Fruit fly (Drosophila melanogaster) whole organism, embryonic: ENCODE data around the gene CG44139.

ENCODE experiments used
- Ada2b ChIP-seq: fragments of 200-800 bp; sonication (Bioruptor generic); IDR thresholded peaks from 2 replicates; pipeline ENCODE4 v1.3.6; 2022; ENCODE audit warnings: missing biosample characterization, missing genetic modification characterization
- BtbVII ChIP-seq: fragments of 200-800 bp; sonication (Bioruptor generic); optimal IDR thresholded peaks from 3 replicates; lab custom pipeline; 2017; ENCODE audit warnings: missing biosample characterization, mild to moderate bottlenecking, missing genetic modification characterization
- CG10321 ChIP-seq: fragments of 200-800 bp; sonication (Bioruptor generic); IDR thresholded peaks from 2 replicates; pipeline ENCODE4 v1.3.6; 2022; ENCODE audit warnings: missing biosample characterization, missing genetic modification characterization
- CG10366 ChIP-seq: fragments of 200-800 bp; sonication (Bioruptor generic); IDR thresholded peaks from 2 replicates; pipeline ENCODE4 v1.3.6; 2022; ENCODE audit warnings: missing biosample characterization, missing genetic modification characterization
- CG11456 ChIP-seq: fragments of 200-800 bp; sonication (Bioruptor generic); IDR thresholded peaks from 3 replicates; pipeline ENCODE4 v1.3.6; 2022; ENCODE audit warnings: missing biosample characterization, missing genetic modification characterization
- CG12219 ChIP-seq: fragments of 200-800 bp; sonication (Bioruptor generic); optimal IDR thresholded peaks from 3 replicates; lab custom pipeline; 2018; ENCODE audit warnings: missing biosample characterization, mild to moderate bottlenecking, missing genetic modification characterization
- CG1233 ChIP-seq: fragments of 200-800 bp; sonication (Bioruptor generic); optimal IDR thresholded peaks from 4 replicates; lab custom pipeline; 2018; ENCODE audit warnings: missing biosample characterization, mild to moderate bottlenecking, missing genetic modification characterization
- CG13123 ChIP-seq: fragments of 200-800 bp; sonication (Bioruptor generic); optimal IDR thresholded peaks from 2 replicates; lab custom pipeline; 2016; ENCODE audit warnings: missing biosample characterization, missing genetic modification characterization
- CG13624 ChIP-seq: fragments of 200-800 bp; sonication (Bioruptor generic); optimal IDR thresholded peaks from 2 replicates; lab custom pipeline; 2016; ENCODE audit warnings: missing biosample characterization, missing genetic modification characterization
- CG13775 ChIP-seq: fragments of 200-800 bp; sonication (Bioruptor generic); optimal IDR thresholded peaks from 3 replicates; lab custom pipeline; 2017; ENCODE audit warnings: missing biosample characterization, mild to moderate bottlenecking, missing genetic modification characterization
- CG16863 ChIP-seq: fragments of 200-800 bp; sonication (Bioruptor generic); optimal IDR thresholded peaks from 3 replicates; lab custom pipeline; 2016; ENCODE audit warnings: missing biosample characterization, missing genetic modification characterization
- CG17385 ChIP-seq: fragments of 200-800 bp; sonication (Bioruptor generic); optimal IDR thresholded peaks from 3 replicates; lab custom pipeline; 2018; ENCODE audit warnings: missing biosample characterization, mild to moderate bottlenecking, missing genetic modification characterization
- CG18011 ChIP-seq: fragments of 200-800 bp; sonication (Bioruptor generic); optimal IDR thresholded peaks from 2 replicates; lab custom pipeline; 2017; ENCODE audit warnings: missing biosample characterization, missing genetic modification characterization, mild to moderate bottlenecking, moderate library complexity, missing genotype
- CG2120 ChIP-seq: fragments of 200-800 bp; sonication (Bioruptor generic); optimal IDR thresholded peaks from 3 replicates; lab custom pipeline; 2016; ENCODE audit warnings: missing biosample characterization, missing genetic modification characterization
- CG30403 ChIP-seq: fragments of 200-800 bp; sonication (Bioruptor generic); optimal IDR thresholded peaks from 3 replicates; lab custom pipeline; 2016; ENCODE audit warnings: missing biosample characterization, missing genetic modification characterization
- CG3163 ChIP-seq: fragments of 200-800 bp; sonication (Bioruptor generic); optimal IDR thresholded peaks from 3 replicates; lab custom pipeline; 2016; ENCODE audit warnings: missing biosample characterization, missing genetic modification characterization
- CG6254 ChIP-seq: fragments of 200-800 bp; sonication (Bioruptor generic); optimal IDR thresholded peaks from 3 replicates; lab custom pipeline; 2017; ENCODE audit warnings: mild to moderate bottlenecking, missing biosample characterization, missing genetic modification reagents, missing genetic modification characterization
- CG6854 ChIP-seq: fragments of 200-800 bp; sonication (Bioruptor generic); optimal IDR thresholded peaks from 3 replicates; lab custom pipeline; 2017; ENCODE audit warnings: missing biosample characterization, mild to moderate bottlenecking, missing genetic modification characterization
- CG8089 ChIP-seq: fragments of 200-800 bp; sonication (Bioruptor generic); optimal IDR thresholded peaks from 3 replicates; lab custom pipeline; 2016; ENCODE audit warnings: missing biosample characterization, missing genetic modification characterization
- CG8924 ChIP-seq: fragments of 200-800 bp; optimal IDR thresholded peaks from 3 replicates; lab custom pipeline; 2019; ENCODE audit warnings: missing biosample characterization, mild to moderate bottlenecking, missing genetic modification characterization, moderate library complexity
- Dll ChIP-seq: fragments of 200-800 bp; sonication (Bioruptor generic); IDR thresholded peaks from 4 replicates; pipeline ENCODE4 v1.3.6; 2022; ENCODE audit warnings: missing biosample characterization, missing genetic modification characterization; ENCODE audit not compliant: partially characterized antibody
- Dp ChIP-seq: fragments of 200-800 bp; sonication (Bioruptor generic); optimal IDR thresholded peaks from 2 replicates; lab custom pipeline; 2018; ENCODE audit warnings: missing biosample characterization, mild to moderate bottlenecking, missing genetic modification characterization, moderate library complexity
- GATAe ChIP-seq: fragments of 200-800 bp; sonication (Bioruptor generic); conservative IDR thresholded peaks from 2 replicates; pipeline ENCODE4 v1.3.6; 2022; ENCODE audit warnings: missing biosample characterization, missing genetic modification characterization
- H15 ChIP-seq: fragments of 200-800 bp; sonication (Bioruptor generic); IDR thresholded peaks from 3 replicates; pipeline ENCODE4 v1.3.6; 2022; ENCODE audit warnings: missing biosample characterization, missing genetic modification characterization
- HHEX ChIP-seq: fragments of 200-800 bp; sonication (Bioruptor generic); optimal IDR thresholded peaks from 3 replicates; lab custom pipeline; 2017; ENCODE audit warnings: missing biosample characterization, mild to moderate bottlenecking, missing genetic modification characterization, missing genetic modification reagents
- HLH3B ChIP-seq: fragments of 200-800 bp; sonication (Bioruptor generic); IDR thresholded peaks from 2 replicates; pipeline ENCODE4 v1.3.6; 2022; ENCODE audit warnings: missing biosample characterization, missing genetic modification characterization
- Hmx ChIP-seq: fragments of 200-800 bp; sonication (Bioruptor generic); optimal IDR thresholded peaks from 2 replicates; lab custom pipeline; 2016; ENCODE audit warnings: missing biosample characterization, missing genetic modification characterization
- Hr39 ChIP-seq: fragments of >200 bp; optimal IDR thresholded peaks from 2 replicates; lab custom pipeline; 2017
- MESR4 ChIP-seq: fragments of 200-800 bp; sonication (Bioruptor generic); optimal IDR thresholded peaks from 2 replicates; lab custom pipeline; 2018; ENCODE audit warnings: missing biosample characterization, mild to moderate bottlenecking, missing genetic modification characterization, moderate library complexity
- NK7.1 ChIP-seq: fragments of 200-800 bp; sonication (Bioruptor generic); optimal IDR thresholded peaks from 3 replicates; lab custom pipeline; 2016; ENCODE audit warnings: missing biosample characterization, missing genetic modification characterization
- Six4 ChIP-seq: fragments of 200-800 bp; sonication (Bioruptor generic); optimal IDR thresholded peaks from 2 replicates; lab custom pipeline; 2016; ENCODE audit warnings: missing biosample characterization, missing genetic modification characterization
- Tbp ChIP-seq: fragments of >200 bp; optimal IDR thresholded peaks from 2 replicates; lab custom pipeline; 2018; ENCODE audit warnings: missing biosample characterization, missing genetic modification characterization
- Usf ChIP-seq: fragments of 200-800 bp; sonication (Bioruptor generic); optimal IDR thresholded peaks from 2 replicates; lab custom pipeline; 2017; ENCODE audit warnings: missing genotype, missing biosample characterization, missing genetic modification characterization
- Xbp1 ChIP-seq: fragments of 200-800 bp; sonication (Bioruptor generic); optimal IDR thresholded peaks from 3 replicates; lab custom pipeline; 2016; ENCODE audit warnings: missing biosample characterization, mild to moderate bottlenecking, missing genetic modification characterization
- ab ChIP-seq: fragments of 200-800 bp; sonication (Bioruptor generic); optimal IDR thresholded peaks from 2 replicates; lab custom pipeline; 2016; ENCODE audit warnings: missing biosample characterization, missing genetic modification characterization
- aop ChIP-seq: fragments of 200-800 bp; sonication (Bioruptor generic); IDR thresholded peaks from 2 replicates; pipeline ENCODE4 v1.3.6; 2022; ENCODE audit warnings: missing biosample characterization, missing genetic modification characterization
- chinmo ChIP-seq: fragments of 200-800 bp; sonication (Bioruptor generic); IDR thresholded peaks from 4 replicates; pipeline ENCODE4 v1.3.6; 2022; ENCODE audit warnings: missing biosample characterization, missing genetic modification characterization; ENCODE audit not compliant: partially characterized antibody
- ci ChIP-seq: fragments of 200-800 bp; sonication (Bioruptor generic); IDR thresholded peaks from 3 replicates; pipeline ENCODE4 v1.3.6; 2022; ENCODE audit warnings: missing biosample characterization, missing genetic modification characterization
- dmrt11E ChIP-seq: fragments of 200-800 bp; sonication (Bioruptor generic); optimal IDR thresholded peaks from 3 replicates; lab custom pipeline; 2018; ENCODE audit warnings: missing biosample characterization, mild to moderate bottlenecking, missing genetic modification characterization, moderate library complexity
- eve ChIP-seq, 2 experiments: fragments of >200 bp; optimal IDR thresholded peaks; 2 replicates each; lab custom pipeline; 2017; ENCODE audit warnings: missing biosample characterization in 2 of 2, missing genetic modification characterization in 2 of 2
- exex ChIP-seq: fragments of 200-800 bp; sonication (Bioruptor generic); optimal IDR thresholded peaks from 4 replicates; lab custom pipeline; 2018; ENCODE audit warnings: missing biosample characterization, mild to moderate bottlenecking, missing genetic modification characterization, moderate library complexity
- gsb ChIP-seq: fragments of 200-800 bp; sonication (Bioruptor generic); IDR thresholded peaks from 2 replicates; pipeline ENCODE4 v1.3.6; 2022; ENCODE audit warnings: missing biosample characterization, missing genetic modification characterization
- gt ChIP-seq: fragments of 200-800 bp; sonication (Bioruptor generic); IDR thresholded peaks from 2 replicates; pipeline ENCODE4 v1.3.6; 2022; ENCODE audit warnings: missing biosample characterization, missing genetic modification characterization
- hb ChIP-seq: fragments of 200-800 bp; sonication (Bioruptor generic); IDR thresholded peaks from 3 replicates; pipeline ENCODE4 v1.3.6; 2022; ENCODE audit warnings: missing biosample characterization, missing genetic modification characterization; ENCODE audit not compliant: partially characterized antibody
- her ChIP-seq: fragments of 200-800 bp; sonication (Bioruptor generic); optimal IDR thresholded peaks from 2 replicates; lab custom pipeline; 2016; ENCODE audit warnings: missing biosample characterization, missing genetic modification characterization
- pum ChIP-seq: fragments of 200-800 bp; sonication (Bioruptor generic); optimal IDR thresholded peaks from 2 replicates; lab custom pipeline; 2016; ENCODE audit warnings: missing biosample characterization, missing genetic modification characterization
- schlank ChIP-seq: fragments of 200-800 bp; sonication (Bioruptor generic); optimal IDR thresholded peaks from 2 replicates; lab custom pipeline; 2018; ENCODE audit warnings: missing biosample characterization, mild to moderate bottlenecking, missing genetic modification characterization
- sens ChIP-seq: fragments of 200-800 bp; sonication (Bioruptor generic); peaks from one replicate; lab custom pipeline; 2016; ENCODE audit warnings: missing biosample characterization, missing genetic modification characterization
- sim ChIP-seq: fragments of 200-800 bp; sonication (Bioruptor generic); IDR thresholded peaks from 2 replicates; pipeline ENCODE4 v1.3.6; 2022; ENCODE audit warnings: missing biosample characterization, missing genetic modification characterization
- slbo ChIP-seq: fragments of 200-800 bp; sonication (Bioruptor generic); IDR thresholded peaks from 2 replicates; pipeline ENCODE4 v1.3.6; 2022; ENCODE audit warnings: missing biosample characterization, missing genetic modification characterization
- tgo ChIP-seq: fragments of 200-800 bp; sonication (Bioruptor generic); IDR thresholded peaks from 3 replicates; pipeline ENCODE4 v1.3.6; 2022; ENCODE audit warnings: missing biosample characterization, missing genetic modification characterization
- z ChIP-seq: fragments of 200-800 bp; sonication (Bioruptor generic); IDR thresholded peaks from 3 replicates; pipeline ENCODE4 v1.3.6; 2022; ENCODE audit warnings: missing biosample characterization, missing genetic modification characterization
- zfh2 ChIP-seq: fragments of 200-800 bp; sonication (Bioruptor generic); optimal IDR thresholded peaks from 2 replicates; lab custom pipeline; 2016; ENCODE audit warnings: missing biosample characterization, missing genetic modification characterization

CG44139 gene

DNA sequence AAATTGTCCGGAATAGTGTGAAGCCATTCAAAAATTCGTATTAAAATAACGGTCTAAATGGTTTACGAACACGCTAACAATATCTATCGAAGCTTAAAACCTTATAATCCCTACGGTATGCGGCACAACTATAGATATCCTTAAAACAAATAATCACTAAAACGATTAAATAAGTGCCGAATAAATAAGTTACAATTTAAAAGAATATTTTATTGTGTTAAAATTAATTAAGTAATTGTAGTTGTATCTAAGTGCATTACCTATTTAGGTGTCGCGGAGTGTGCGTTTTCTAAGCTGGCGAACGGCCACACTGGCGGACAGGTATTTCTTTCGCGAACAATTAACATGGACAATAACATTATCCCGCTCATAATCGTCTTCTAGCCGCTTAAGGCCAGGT, 43.8 kb upstream of the CG44139 start, which contains the start of gene Eogt (continued):
- TF ChIP-seq Ada2b (GFP tag; lab: Robert Waterston, UW) (peak; percentile 95), Usf (GFP tag; lab: Kevin White, UChicago) (peak; percentile 94), schlank (tag; lab: Kevin White, UChicago) (peak; percentile 78), Hr39 (no peak), H15 (GFP tag; lab: Robert Waterston, UW) (peak; percentile 95), Xbp1 (GFP tag; lab: Kevin White, UChicago) (peak; percentile 94), CG3163 (peak; percentile 32), Dp (GFP tag; lab: Kevin White, UChicago) (peak; percentile 28), CG8089 (peak; percentile 63), pum (peak; percentile 75), HHEX (GFP tag; lab: Kevin White, UChicago) (peak; percentile 80), CG17385 (peak; percentile 88), hb (GFP tag; lab: Robert Waterston, UW) (no peak), CG10366 (GFP tag; lab: Robert Waterston, UW) (peak; percentile 97), CG12219 (GFP tag; lab: Kevin White, UChicago) (peak; percentile 88), Dll (no peak), dmrt11E (peak; percentile 98), Six4 (GFP tag; lab: Kevin White, UChicago) (peak; percentile 79), NK7.1 (no peak), gt (GFP tag; lab: Robert Waterston, UW) (peak; percentile 92), CG6854 (GFP tag; lab: Kevin White, UChicago) (peak; percentile 51), slbo (peak; percentile 98), CG18011 (peak; percentile 86), tgo (GFP tag; lab: Robert Waterston, UW) (peak; percentile 97), zfh2 (peak; percentile 78), z (GFP tag; lab: Robert Waterston, UW) (peak; percentile 74; the same call in 2 of the 3 replicates), CG13123 (peak; percentile 88), CG10321 (GFP tag; lab: Robert Waterston, UW) (peak; percentile 80), ci (GFP tag; lab: Robert Waterston, UW) (peak; percentile 98), CG11456 (peak; percentile 96), CG1233 (peak; percentile 86), her (GFP tag; lab: Kevin White, UChicago) (no peak), CG6254 (GFP tag; lab: Kevin White, UChicago) (peak; percentile 78), Hmx (GFP tag; lab: Kevin White, UChicago) (peak; percentile 5), CG13775 (GFP tag; lab: Kevin White, UChicago) (peak; percentile 93), eve (GFP tag; optimal IDR thresholded peaks at IDR 0.05; lab: Kevin White, UChicago) (no peak), gsb (GFP tag; lab: Robert Waterston, UW) (peak; percentile 92), CG2120 (peak; percentile 93), sens (GFP tag; lab: Kevin White, UChicago) (peak; percentile 97), BtbVII (peak; percentile 67), Tbp (GFP tag; lab: Kevin White, UChicago) (no peak), MESR4 (GFP tag; lab: Kevin White, UChicago) (no peak), CG8924 (tag; lab: Kevin White, UChicago) (peak; percentile 94), ab (GFP tag; lab: Kevin White, UChicago) (peak; percentile 53), GATAe (GFP tag; lab: Robert Waterston, UW) (peak; percentile 82), sim (peak; percentile 92), HLH3B (GFP tag; lab: Robert Waterston, UW) (peak; percentile 96), CG30403 (GFP tag; lab: Kevin White, UChicago) (peak; percentile 94), CG16863 (GFP tag; lab: Kevin White, UChicago) (peak; percentile 55), chinmo (GFP tag; lab: Robert Waterston, UW) (no peak), CG13624 (GFP tag; lab: Kevin White, UChicago) (peak; percentile 63), aop (peak; percentile 84; the same call in 1 of the 2 replicates), exex (tag; lab: Kevin White, UChicago) (peak; percentile 45)
